Fruit fly (Drosophila melanogaster): ENCODE data around the gene CG31365.

- TF ChIP-seq Myc (optimal IDR thresholded peaks at IDR 0.05), result no peak
- no peak for TF ChIP-seq usp (GFP tag; optimal IDR thresholded peaks at IDR 0.05)
- TF ChIP-seq Abd-B (GFP tag; optimal IDR thresholded peaks at IDR 0.05), result no peak
- no peak for TF ChIP-seq ey (GFP tag; optimal IDR thresholded peaks at IDR 0.05)
- no peak for TF ChIP-seq Dif (GFP tag; optimal IDR thresholded peaks at IDR 0.05; ENCODE audit: partially characterized antibody)
- TF ChIP-seq fru (GFP tag; optimal IDR thresholded peaks at IDR 0.05), result no peak
- TF ChIP-seq lola (GFP tag; optimal IDR thresholded peaks at IDR 0.05), result no peak
- no peak for TF ChIP-seq sage (GFP tag; optimal IDR thresholded peaks at IDR 0.05)
- no peak for TF ChIP-seq foxo (GFP tag; optimal IDR thresholded peaks at IDR 0.05)
- no peak for TF ChIP-seq CrebA (GFP tag; optimal IDR thresholded peaks at IDR 0.05; ENCODE audit: borderline replicate concordance)
- TF ChIP-seq h (GFP tag; optimal IDR thresholded peaks at IDR 0.05), result no peak
- TF ChIP-seq rgr (GFP tag; optimal IDR thresholded peaks at IDR 0.05), result no peak
- TF ChIP-seq Hnf4 (GFP tag; optimal IDR thresholded peaks at IDR 0.05), result no peak
Measured at dm6 chr3R:23120933-23121332, 5.3 kb downstream of the CG31365 start.
